Worm (Caenorhabditis elegans): Measurements from ENCODE around the gene F36G9.13.

DNA sequence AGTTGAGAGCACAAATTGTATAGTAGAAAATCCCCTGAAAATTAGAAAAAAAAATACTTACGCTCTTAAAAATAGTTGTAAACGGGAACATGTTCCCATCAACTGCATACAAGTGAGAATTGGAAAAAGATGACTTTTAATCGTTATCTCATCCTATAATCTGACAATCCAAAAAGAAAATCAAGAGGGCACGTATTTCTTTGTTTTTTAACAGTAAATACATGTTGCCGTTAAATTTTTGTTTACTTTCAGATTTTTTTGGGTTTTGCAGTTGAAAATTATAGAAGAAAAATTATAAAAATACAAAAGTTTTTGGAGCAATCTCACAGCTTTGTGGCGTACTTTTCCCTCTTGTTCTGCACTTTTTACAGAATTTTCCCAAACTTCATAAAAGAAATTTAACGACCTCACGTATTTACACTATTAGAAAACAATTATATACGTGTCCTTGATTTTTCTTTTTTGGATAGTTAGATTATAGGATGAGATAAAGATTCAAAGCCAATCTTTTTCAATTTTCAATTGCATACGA, 13.6 kb downstream of the F36G9.13 start, which contains the start of the genes C06C6.9 and C06C6.8:
- TF ChIP-seq ztf-11 (tag; optimal IDR thresholded peaks at IDR 0.05) (no peak), ama-1 (optimal IDR thresholded peaks at IDR 0.05) (no peak), C34F6.9 (tag; optimal IDR thresholded peaks at IDR 0.05) (no peak), egl-27 (tag; optimal IDR thresholded peaks at IDR 0.05) (no peak), unc-62 (GFP tag; optimal IDR thresholded peaks at IDR 0.05) (no peak), lsy-2 (tag; optimal IDR thresholded peaks at IDR 0.05) (no peak), snpc-4 (tag; optimal IDR thresholded peaks at IDR 0.05) (no peak), nhr-6 (tag; optimal IDR thresholded peaks at IDR 0.05) (no peak), nhr-25 (tag; optimal IDR thresholded peaks at IDR 0.05) (no peak), fos-1 (tag; optimal IDR thresholded peaks at IDR 0.05) (no peak)
